Worm (Caenorhabditis elegans) whole organism, L3 larva: ENCODE data around the gene Y113G7B.28.

Experiments used
- ZK546.5 ChIP-seq: sonication (generic microtip); optimal IDR thresholded peaks from 2 replicates; lab custom pipeline; 2017; ENCODE audit warnings: missing biosample characterization, missing genetic modification characterization
- aly-2 ChIP-seq: fragments of 150-350 bp; optimal IDR thresholded peaks from 2 replicates; lab custom pipeline; 2014; ENCODE audit warnings: missing biosample characterization, missing genetic modification characterization
- ama-1 ChIP-seq: fragments of 150-350 bp; optimal IDR thresholded peaks from 2 replicates; lab custom pipeline; 2018
- ceh-16 ChIP-seq: sonication (generic microtip); optimal IDR thresholded peaks from 2 replicates; lab custom pipeline; 2017; ENCODE audit warnings: missing biosample characterization, missing genetic modification characterization
- ceh-28 ChIP-seq: fragments of 150-350 bp; optimal IDR thresholded peaks from 2 replicates; lab custom pipeline; 2014; ENCODE audit warnings: missing biosample characterization, missing genetic modification reagents, missing genetic modification characterization
- ceh-82 ChIP-seq: fragments of 150-350 bp; optimal IDR thresholded peaks from 2 replicates; lab custom pipeline; 2014; ENCODE audit warnings: missing biosample characterization, missing genetic modification characterization
- ceh-9 ChIP-seq: sonication (generic microtip); optimal IDR thresholded peaks from 2 replicates; lab custom pipeline; 2018; ENCODE audit warnings: missing biosample characterization, missing genetic modification characterization
- egl-27 ChIP-seq: sonication (generic microtip); optimal IDR thresholded peaks from 4 replicates; lab custom pipeline; 2017; ENCODE audit warnings: missing biosample characterization, missing genetic modification reagents, missing genetic modification characterization
- egl-5 ChIP-seq: fragments of 150-350 bp; optimal IDR thresholded peaks from 2 replicates; lab custom pipeline; 2017; ENCODE audit warnings: missing biosample characterization, missing genetic modification reagents, missing genetic modification characterization, inconsistent platforms
- elt-1 ChIP-seq: fragments of 150-350 bp; optimal IDR thresholded peaks from 2 replicates; lab custom pipeline; 2014; ENCODE audit warnings: missing biosample characterization, missing genetic modification characterization
- elt-3 ChIP-seq, 3 experiments: fragments of 150-350 bp in 1 of 3; sonication (generic microtip) in 2 of 3; optimal IDR thresholded peaks; 2 replicates in 2 of 3; 4 replicates in 1 of 3; lab custom pipeline; 2014 to 2017; ENCODE audit warnings: missing biosample characterization in 3 of 3, missing genetic modification characterization in 3 of 3
- eor-1 ChIP-seq, 2 experiments: fragments of 150-350 bp; optimal IDR thresholded peaks; 2 replicates each; lab custom pipeline; 2014 to 2018; ENCODE audit warnings: missing biosample characterization in 2 of 2, missing genetic modification characterization in 2 of 2
- fkh-10 ChIP-seq: sonication (generic microtip); optimal IDR thresholded peaks from 2 replicates; lab custom pipeline; 2017; ENCODE audit warnings: missing biosample characterization, missing genetic modification reagents, missing genetic modification characterization
- hmg-11 ChIP-seq: sonication (generic microtip); optimal IDR thresholded peaks from 2 replicates; lab custom pipeline; 2016; ENCODE audit warnings: missing genetic modification characterization, missing compliant biosample characterization
- jun-1 ChIP-seq: fragments of 150-350 bp; optimal IDR thresholded peaks from 2 replicates; lab custom pipeline; 2014; ENCODE audit warnings: missing biosample characterization, missing genetic modification reagents, missing genetic modification characterization
- lin-39 ChIP-seq: fragments of 150-350 bp; optimal IDR thresholded peaks from 2 replicates; lab custom pipeline; 2018; ENCODE audit warnings: missing biosample characterization, missing genetic modification reagents, missing genetic modification characterization
- lsy-12 ChIP-seq: sonication (generic microtip); optimal IDR thresholded peaks from 2 replicates; lab custom pipeline; 2016; ENCODE audit warnings: mild to moderate bottlenecking, missing genetic modification characterization, missing compliant biosample characterization
- mdl-1 ChIP-seq: fragments of 150-350 bp; optimal IDR thresholded peaks from 2 replicates; lab custom pipeline; 2014; ENCODE audit warnings: missing biosample characterization, missing genetic modification characterization
- mml-1 ChIP-seq: fragments of 150-350 bp; sonication (generic microtip); optimal IDR thresholded peaks from 3 replicates; lab custom pipeline; 2014; ENCODE audit warnings: missing biosample characterization, missing genetic modification characterization
- nhr-11 ChIP-seq: fragments of 150-350 bp; optimal IDR thresholded peaks from 2 replicates; lab custom pipeline; 2014; ENCODE audit warnings: missing biosample characterization, missing genetic modification characterization
- nhr-12 ChIP-seq: fragments of 150-350 bp; optimal IDR thresholded peaks from 2 replicates; lab custom pipeline; 2014; ENCODE audit warnings: missing biosample characterization, missing genetic modification characterization
- nhr-237 ChIP-seq: fragments of 150-350 bp; optimal IDR thresholded peaks from 2 replicates; lab custom pipeline; 2014; ENCODE audit warnings: missing biosample characterization, missing genetic modification characterization
- nhr-28 ChIP-seq: fragments of 150-350 bp; optimal IDR thresholded peaks from 2 replicates; lab custom pipeline; 2014; ENCODE audit warnings: missing biosample characterization, missing genetic modification characterization
- nhr-43 ChIP-seq: sonication (generic microtip); optimal IDR thresholded peaks from 2 replicates; lab custom pipeline; 2016; ENCODE audit warnings: mild to moderate bottlenecking, missing genetic modification characterization, missing compliant biosample characterization; ENCODE audit not compliant: poor library complexity, severe bottlenecking
- nhr-67 ChIP-seq: fragments of 150-350 bp; optimal IDR thresholded peaks from 2 replicates; lab custom pipeline; 2014; ENCODE audit warnings: missing biosample characterization, missing genetic modification characterization
- nhr-76 ChIP-seq: fragments of 150-350 bp; sonication (generic microtip); optimal IDR thresholded peaks from 5 replicates; lab custom pipeline; 2014; ENCODE audit warnings: missing biosample characterization, missing genetic modification characterization
- nhr-77 ChIP-seq: fragments of 150-350 bp; optimal IDR thresholded peaks from 2 replicates; lab custom pipeline; 2014; ENCODE audit warnings: missing biosample characterization, missing genetic modification characterization
- pha-4 ChIP-seq: fragments of 150-350 bp; optimal IDR thresholded peaks from 2 replicates; lab custom pipeline; 2014; ENCODE audit warnings: missing biosample characterization, missing genetic modification reagents, missing genetic modification characterization
- pqm-1 ChIP-seq: fragments of 150-350 bp; optimal IDR thresholded peaks from 2 replicates; lab custom pipeline; 2017; ENCODE audit warnings: missing biosample characterization, missing genetic modification characterization, inconsistent platforms
- sea-2 ChIP-seq: fragments of 150-350 bp; sonication (generic microtip); optimal IDR thresholded peaks from 4 replicates; lab custom pipeline; 2014; ENCODE audit warnings: missing biosample characterization, missing genetic modification reagents, missing genetic modification characterization
- snpc-4 ChIP-seq: fragments of 150-350 bp; optimal IDR thresholded peaks from 2 replicates; lab custom pipeline; 2014; ENCODE audit warnings: missing biosample characterization, missing genetic modification characterization
- tbx-2 ChIP-seq: sonication (generic microtip); optimal IDR thresholded peaks from 2 replicates; lab custom pipeline; 2016; ENCODE audit warnings: mild to moderate bottlenecking, missing genetic modification characterization, missing compliant biosample characterization
- unc-39 ChIP-seq: sonication (generic microtip); optimal IDR thresholded peaks from 4 replicates; lab custom pipeline; 2017; ENCODE audit warnings: missing biosample characterization, missing genetic modification characterization
- zag-1 ChIP-seq: fragments of 150-350 bp; optimal IDR thresholded peaks from 2 replicates; lab custom pipeline; 2014; ENCODE audit warnings: missing biosample characterization, missing genetic modification characterization
- ztf-11 ChIP-seq: fragments of 150-350 bp; optimal IDR thresholded peaks from 2 replicates; lab custom pipeline; 2014; ENCODE audit warnings: missing biosample characterization, missing genetic modification characterization
- ztf-4 ChIP-seq: fragments of 150-350 bp; optimal IDR thresholded peaks from 2 replicates; lab custom pipeline; 2014; ENCODE audit warnings: missing biosample characterization, missing genetic modification characterization

Y113G7B.28 gene

DNA sequence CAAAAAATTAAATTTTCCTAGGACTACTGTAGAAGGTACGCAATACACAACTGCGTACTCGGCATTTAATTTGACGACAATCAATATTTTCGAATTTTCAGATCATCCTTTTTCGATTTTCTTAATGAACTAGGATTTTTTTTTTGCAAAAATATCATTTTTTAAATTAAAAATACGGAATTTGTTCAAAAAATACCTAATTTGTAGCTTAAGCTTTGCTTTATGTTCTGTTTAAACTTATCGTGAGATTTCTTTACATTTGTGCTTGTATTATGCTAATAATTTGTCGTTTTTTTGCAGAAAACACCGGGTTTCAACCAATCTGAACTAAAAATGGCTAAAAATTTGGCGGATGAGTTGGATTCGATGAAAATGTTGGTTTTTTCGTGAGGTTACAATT lies 885 bp downstream of the Y113G7B.28 start, which contains the start of gene ftr-1:
Gene ftr-1, plus strand, starts transcription at position 301 of the 400 bp plus-strand sequence.
- TF ChIP-seq nhr-12 (tag; lab: Kevin White, UChicago) (no peak), elt-1 (no peak), aly-2 (tag; lab: Kevin White, UChicago) (no peak), lin-39 (tag; lab: Kevin White, UChicago) (no peak), nhr-11 (tag; lab: Kevin White, UChicago) (no peak), tbx-2 (tag; lab: Kevin White, UChicago) (no peak)

DNA sequence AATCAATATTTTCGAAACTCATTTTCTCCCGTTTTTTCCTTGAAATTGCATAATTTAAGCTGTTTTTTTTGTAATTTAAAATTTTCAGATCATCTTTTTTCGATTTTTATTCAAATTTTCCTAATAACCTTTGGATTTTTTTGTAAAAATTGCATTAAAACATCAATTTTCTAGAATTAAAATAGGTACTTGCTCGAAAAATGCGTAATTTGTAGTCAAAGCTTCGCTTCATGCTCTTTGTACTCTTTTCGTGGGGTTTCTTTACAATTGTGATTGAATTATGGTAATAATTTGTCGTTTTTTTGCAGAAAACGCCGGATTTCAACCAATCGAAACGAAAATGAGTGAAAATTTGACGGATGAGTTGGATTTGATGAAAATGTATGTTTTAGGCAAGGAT lies 3.2 kb downstream of the Y113G7B.28 start, which contains the start of gene fog-2:
Gene fog-2, plus strand, starts transcription at position 301 of the 400 bp plus-strand sequence.
- TF ChIP-seq pqm-1 (tag; lab: Kevin White, UChicago) (no peak), nhr-237 (tag; lab: Kevin White, UChicago) (no peak), pha-4 (no peak), nhr-28 (tag; lab: Kevin White, UChicago) (no peak), mdl-1 (no peak), ceh-9 (tag; lab: Kevin White, UChicago) (no peak), elt-1 (no peak), nhr-77 (tag; lab: Kevin White, UChicago) (no peak), egl-5 (tag; lab: Kevin White, UChicago) (no peak), nhr-67 (tag; lab: Kevin White, UChicago) (no peak), eor-1 (tag; optimal IDR thresholded peaks at IDR 0.05; lab: Kevin White, UChicago) (no peak), ZK546.5 (tag; lab: Kevin White, UChicago) (no peak), ztf-11 (no peak)

DNA sequence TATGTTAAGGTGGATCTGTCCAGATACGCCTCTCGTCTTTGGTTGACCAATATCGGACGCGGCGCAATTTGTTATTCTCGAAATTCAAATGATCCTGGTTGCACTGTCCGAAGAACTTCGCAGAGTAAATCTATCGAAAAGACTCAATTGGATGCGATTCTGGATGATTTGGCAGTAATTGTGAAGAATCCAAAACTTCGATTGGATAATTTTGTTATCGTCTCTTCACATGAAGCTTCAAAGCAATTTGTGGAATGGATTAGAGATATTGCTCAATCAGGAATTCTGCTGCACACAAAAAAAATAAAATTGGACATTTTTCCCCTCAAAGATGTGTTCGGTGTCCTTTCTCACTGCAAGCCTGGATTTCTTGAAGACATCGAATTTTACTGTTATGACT lies 3.9 kb downstream of the Y113G7B.28 start:
- no peak for TF ChIP-seq pha-4

DNA sequence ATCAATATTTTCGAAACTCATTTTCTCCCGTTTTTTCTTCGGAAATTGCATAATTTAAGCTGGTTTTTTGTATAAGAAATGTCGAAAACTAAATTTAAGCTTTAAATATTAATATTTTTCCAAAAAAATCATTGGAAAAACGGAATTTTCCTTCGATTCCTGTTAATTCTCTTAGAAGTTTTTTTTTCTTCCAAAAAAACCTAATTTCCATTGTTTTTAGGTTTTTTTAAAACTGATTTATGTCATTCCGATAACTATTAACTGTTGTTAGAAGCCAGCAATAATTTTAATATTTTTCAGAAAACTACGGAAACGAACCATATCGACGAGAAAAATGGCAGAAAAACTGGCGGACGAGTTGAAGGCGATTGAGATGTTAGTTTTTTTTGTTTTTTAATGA lies 5.5 kb downstream of the Y113G7B.28 start, which contains the start of gene fbxa-114:
Gene fbxa-114, plus strand, starts transcription at position 301 of the 400 bp plus-strand sequence.
- no peak for TF ChIP-seq nhr-12 (tag; lab: Kevin White, UChicago)
- TF ChIP-seq lin-39 (tag; lab: Kevin White, UChicago) = no peak
- no peak for TF ChIP-seq fkh-10 (GFP tag; lab: Kevin White, UChicago)
- no peak for TF ChIP-seq ceh-16 (tag; lab: Kevin White, UChicago)
- TF ChIP-seq mml-1 (tag; lab: Kevin White, UChicago) = no peak
- TF ChIP-seq elt-3 (tag; optimal IDR thresholded peaks at IDR 0.05; lab: Kevin White, UChicago) = no peak
- no peak for TF ChIP-seq ZK546.5 (tag; lab: Kevin White, UChicago)
- no peak for TF ChIP-seq snpc-4
- TF ChIP-seq egl-27 (tag; lab: Kevin White, UChicago) = no peak
- TF ChIP-seq sea-2 (GFP tag; lab: Kevin White, UChicago) = no peak
- no peak for TF ChIP-seq ztf-11
- TF ChIP-seq tbx-2 (tag; lab: Kevin White, UChicago) = no peak
- no peak for TF ChIP-seq pha-4

DNA sequence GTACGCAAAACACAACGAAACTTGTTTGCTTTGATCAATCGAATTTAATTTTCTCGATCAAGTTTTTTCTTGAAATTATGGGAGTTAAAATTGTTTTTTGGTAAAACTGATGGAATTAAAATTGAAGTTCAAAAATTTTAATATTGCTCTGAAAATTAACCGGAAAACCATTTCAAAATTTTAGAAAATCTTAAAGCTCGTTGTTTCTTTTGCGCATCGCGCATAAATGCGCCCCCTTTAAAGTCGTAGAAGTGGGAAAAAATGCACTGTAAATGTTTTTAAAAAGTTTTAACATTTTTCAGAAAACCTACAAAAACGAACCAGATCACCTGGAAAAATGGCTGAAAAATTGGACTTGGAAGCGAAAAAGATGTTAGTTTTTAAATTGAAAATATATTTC lies 7.3 kb downstream of the Y113G7B.28 start, which contains the start of gene fbxa-113:
Gene fbxa-113, plus strand, starts transcription at position 301 of the 400 bp plus-strand sequence.
- TF ChIP-seq ceh-28 (tag; lab: Kevin White, UChicago) = no peak
- no peak for TF ChIP-seq nhr-67 (tag; lab: Kevin White, UChicago)
- no peak for TF ChIP-seq pha-4
- no peak for TF ChIP-seq zag-1 (tag; lab: Kevin White, UChicago)
- no peak for TF ChIP-seq nhr-11 (tag; lab: Kevin White, UChicago)
- no peak for TF ChIP-seq ztf-11
- TF ChIP-seq nhr-43 (tag; lab: Kevin White, UChicago) = no peak
- no peak for TF ChIP-seq nhr-237 (tag; lab: Kevin White, UChicago)
- no peak for TF ChIP-seq unc-39 (tag; lab: Kevin White, UChicago)
- TF ChIP-seq ceh-9 (tag; lab: Kevin White, UChicago) = no peak
- no peak for TF ChIP-seq jun-1 (tag; lab: Kevin White, UChicago)
- TF ChIP-seq aly-2 (tag; lab: Kevin White, UChicago) = no peak
- TF ChIP-seq ceh-82 (tag; lab: Kevin White, UChicago) = no peak
- no peak for TF ChIP-seq egl-5 (tag; lab: Kevin White, UChicago)
- no peak for TF ChIP-seq ama-1 (lab: Kevin White, UChicago)

DNA sequence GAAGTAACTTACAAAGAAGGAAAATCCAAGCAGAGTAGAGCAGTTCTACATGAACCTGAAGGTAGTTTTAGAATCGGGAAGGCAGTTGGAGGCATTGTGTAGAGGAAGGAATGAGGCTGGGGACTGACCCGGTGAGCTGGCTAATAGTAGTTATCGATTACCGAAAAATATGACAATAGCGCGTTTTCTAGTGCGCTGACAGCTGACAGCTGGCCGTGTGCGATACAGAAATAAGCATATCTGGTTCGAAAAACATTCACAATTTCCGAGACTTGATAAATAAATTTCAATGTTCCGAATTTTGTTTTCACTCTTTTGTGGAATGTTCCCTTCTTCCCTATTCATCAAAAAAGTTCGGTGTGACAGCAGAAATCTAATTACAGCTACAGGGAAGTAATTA lies 10.3 kb downstream of the Y113G7B.28 start, which contains the start of the genes fbxb-59 and srbc-34:
Gene fbxb-59, minus strand, starts transcription at position 101 of the 400 bp plus-strand sequence.
Gene srbc-34, plus strand, starts transcription at position 233 of the 400 bp plus-strand sequence.
- TF ChIP-seq hmg-11 (tag; lab: Kevin White, UChicago) (no peak), nhr-77 (tag; lab: Kevin White, UChicago) (no peak), elt-3 (tag; optimal IDR thresholded peaks at IDR 0.05; lab: Kevin White, UChicago) (no peak), zag-1 (tag; lab: Kevin White, UChicago) (no peak), nhr-67 (tag; lab: Kevin White, UChicago) (no peak), ztf-4 (no peak), pha-4 (no peak), eor-1 (tag; optimal IDR thresholded peaks at IDR 0.05; lab: Kevin White, UChicago) (no peak), ceh-9 (tag; lab: Kevin White, UChicago) (no peak), ZK546.5 (tag; lab: Kevin White, UChicago) (no peak), nhr-76 (tag; lab: Kevin White, UChicago) (no peak), lsy-12 (tag; lab: Kevin White, UChicago) (no peak), nhr-11 (tag; lab: Kevin White, UChicago) (no peak)
